Fruit fly (Drosophila melanogaster) whole organism, wandering third instar larva: Measurements from ENCODE around the gene CG17572.

Source experiments
- Abd-B ChIP-seq: fragments of >200 bp; optimal IDR thresholded peaks from 2 replicates; lab custom pipeline; 2017; ENCODE audit warnings: missing biosample characterization, missing genetic modification characterization
- CG32264 ChIP-seq: fragments of 200-800 bp; sonication (Bioruptor generic); optimal IDR thresholded peaks from 2 replicates; lab custom pipeline; 2016; ENCODE audit warnings: missing biosample characterization, missing genetic modification characterization
- CG9705 ChIP-seq: fragments of 200-800 bp; sonication (Bioruptor generic); optimal IDR thresholded peaks from 2 replicates; lab custom pipeline; 2018; ENCODE audit warnings: missing biosample characterization, mild to moderate bottlenecking, missing genetic modification characterization
- CrebA ChIP-seq: fragments of 200-800 bp; sonication (Bioruptor generic); optimal IDR thresholded peaks from 2 replicates; lab custom pipeline; 2016; ENCODE audit warnings: missing biosample characterization, mild to moderate bottlenecking, missing genetic modification characterization, borderline replicate concordance
- Dfd ChIP-seq: fragments of >200 bp; optimal IDR thresholded peaks from 2 replicates; lab custom pipeline; 2017; ENCODE audit warnings: missing biosample characterization, missing genetic modification characterization
- Dif ChIP-seq: fragments of 200-275, 200-300 bp; sonication (Bioruptor generic); optimal IDR thresholded peaks from 2 replicates; lab custom pipeline; 2018; ENCODE audit warnings: missing biosample characterization, missing genetic modification characterization; ENCODE audit not compliant: partially characterized antibody
- GATAd ChIP-seq: sonication (Bioruptor generic); optimal IDR thresholded peaks from 2 replicates; lab custom pipeline; 2016; ENCODE audit warnings: missing biosample characterization, missing genetic modification characterization
- HLH106 ChIP-seq: fragments of 200-800 bp; optimal IDR thresholded peaks from 3 replicates; lab custom pipeline; 2019; ENCODE audit warnings: missing biosample characterization, mild to moderate bottlenecking, missing genetic modification characterization, moderate library complexity
- Hnf4 ChIP-seq: fragments of 200-800 bp; sonication (Bioruptor generic); optimal IDR thresholded peaks from 2 replicates; lab custom pipeline; 2016; ENCODE audit warnings: missing biosample characterization, mild to moderate bottlenecking, missing genetic modification characterization
- Hr78 ChIP-seq: fragments of >200 bp; optimal IDR thresholded peaks from 2 replicates; lab custom pipeline; 2017; ENCODE audit warnings: missing biosample characterization, missing genetic modification characterization
- Mio ChIP-seq: sonication (Bioruptor generic); optimal IDR thresholded peaks from 2 replicates; lab custom pipeline; 2016; ENCODE audit warnings: missing biosample characterization, missing genetic modification characterization
- Myc ChIP-seq: fragments of >200 bp; optimal IDR thresholded peaks from 2 replicates; lab custom pipeline; 2017
- OdsH ChIP-seq: fragments of 200-800 bp; sonication (Bioruptor generic); optimal IDR thresholded peaks from 2 replicates; lab custom pipeline; 2016; ENCODE audit warnings: missing biosample characterization, mild to moderate bottlenecking, missing genetic modification characterization
- Rel ChIP-seq, 2 experiments: fragments of 200-800 bp; sonication (Bioruptor generic) in 1 of 2; optimal IDR thresholded peaks; 2 replicates in 1 of 2; 3 replicates in 1 of 2; lab custom pipeline; 2016 to 2019; ENCODE audit warnings: mild to moderate bottlenecking in 2 of 2, missing biosample characterization in 2 of 2, missing genetic modification characterization in 2 of 2, moderate library complexity in 1 of 2
- Sp1 ChIP-seq: fragments of 200-800 bp; sonication (Bioruptor generic); optimal IDR thresholded peaks from 3 replicates; lab custom pipeline; 2019; ENCODE audit warnings: missing biosample characterization, mild to moderate bottlenecking, missing genetic modification characterization, moderate library complexity
- Vsx2 ChIP-seq: fragments of 200-300, 225-300 bp; sonication (Bioruptor generic); optimal IDR thresholded peaks from 2 replicates; lab custom pipeline; 2018; ENCODE audit warnings: missing biosample characterization, missing genetic modification characterization; ENCODE audit not compliant: partially characterized antibody
- brk ChIP-seq: fragments of 200-800 bp; sonication (Bioruptor generic); optimal IDR thresholded peaks from 2 replicates; lab custom pipeline; 2016; ENCODE audit warnings: missing biosample characterization, mild to moderate bottlenecking, missing genetic modification characterization
- dmrt93B ChIP-seq: fragments of 200-800 bp; sonication (Bioruptor generic); optimal IDR thresholded peaks from 2 replicates; lab custom pipeline; 2018; ENCODE audit warnings: missing biosample characterization, mild to moderate bottlenecking, missing genetic modification characterization
- dsf ChIP-seq: sonication (Bioruptor generic); optimal IDR thresholded peaks from 2 replicates; lab custom pipeline; 2016; ENCODE audit warnings: missing biosample characterization, missing genetic modification characterization, borderline replicate concordance
- foxo ChIP-seq, 2 experiments: fragments of 200-800 bp; sonication (Bioruptor generic); optimal IDR thresholded peaks; 2 replicates in 1 of 2; 3 replicates in 1 of 2; lab custom pipeline; 2016 to 2017; ENCODE audit warnings: missing biosample characterization in 2 of 2, missing genetic modification characterization in 2 of 2
- fru ChIP-seq: fragments of 200-800 bp; sonication (Bioruptor generic); optimal IDR thresholded peaks from 3 replicates; lab custom pipeline; 2016; ENCODE audit warnings: missing biosample characterization, mild to moderate bottlenecking, missing genetic modification characterization
- h ChIP-seq: fragments of 200-800 bp; sonication (Bioruptor generic); optimal IDR thresholded peaks from 3 replicates; lab custom pipeline; 2016; ENCODE audit warnings: missing biosample characterization, mild to moderate bottlenecking, missing genetic modification characterization
- jim ChIP-seq: fragments of 175-275, 200-325 bp; sonication (Bioruptor generic); optimal IDR thresholded peaks from 2 replicates; lab custom pipeline; 2016; ENCODE audit warnings: missing biosample characterization, mild to moderate bottlenecking, missing genetic modification characterization
- lola ChIP-seq: fragments of >200 bp; optimal IDR thresholded peaks from 2 replicates; lab custom pipeline; 2017; ENCODE audit warnings: missing biosample characterization, missing genetic modification characterization
- pan ChIP-seq: fragments of >200 bp; optimal IDR thresholded peaks from 2 replicates; lab custom pipeline; 2017
- psq ChIP-seq: fragments of 200-800 bp; sonication (Bioruptor generic); optimal IDR thresholded peaks from 3 replicates; lab custom pipeline; 2017; ENCODE audit warnings: missing biosample characterization, mild to moderate bottlenecking, missing genetic modification characterization, moderate library complexity
- rgr ChIP-seq: fragments of 200-800 bp; sonication (Bioruptor generic); optimal IDR thresholded peaks from 3 replicates; lab custom pipeline; 2016; ENCODE audit warnings: missing biosample characterization, mild to moderate bottlenecking, missing genetic modification characterization
- sage ChIP-seq: fragments of 200-800 bp; sonication (Bioruptor generic); optimal IDR thresholded peaks from 2 replicates; lab custom pipeline; 2016; ENCODE audit warnings: missing biosample characterization, mild to moderate bottlenecking, missing genetic modification characterization
- sv ChIP-seq: fragments of 200-800 bp; sonication (Bioruptor generic); optimal IDR thresholded peaks from 3 replicates; lab custom pipeline; 2016; ENCODE audit warnings: missing biosample characterization, missing genetic modification characterization
- tai ChIP-seq: sonication (Bioruptor generic); optimal IDR thresholded peaks from 2 replicates; lab custom pipeline; 2016; ENCODE audit warnings: missing biosample characterization, missing genetic modification characterization
- usp ChIP-seq: fragments of >200 bp; optimal IDR thresholded peaks from 2 replicates; lab custom pipeline; 2017; ENCODE audit warnings: missing biosample characterization, missing genetic modification characterization
- woc ChIP-seq: sonication (Bioruptor generic); optimal IDR thresholded peaks from 2 replicates; lab custom pipeline; 2016; ENCODE audit warnings: missing biosample characterization, mild to moderate bottlenecking, missing genetic modification characterization

CG17572 gene

dm6 chr2L:19101744-19102143 lies 27.8 kb upstream of the CG17572 start, which contains the start of the genes CG17344 and CG43731:
CG17344 (plus strand) TSS chr2L:19102044.
CG43731 (plus strand) TSS chr2L:19102044.
- TF ChIP-seq Mio (GFP tag; lab: Kevin White, UChicago) (no peak), CrebA (GFP tag; lab: Kevin White, UChicago) (no peak), foxo (GFP tag; optimal IDR thresholded peaks at IDR 0.05; lab: Kevin White, UChicago) (no peak), sage (no peak), fru (GFP tag; lab: Kevin White, UChicago) (no peak), GATAd (GFP tag; lab: Kevin White, UChicago) (no peak), Dif (GFP tag; lab: Kevin White, UChicago) (no peak), Hnf4 (no peak), tai (GFP tag; lab: Kevin White, UChicago) (no peak), Hr78 (GFP tag; lab: Kevin White, UChicago) (no peak), h (GFP tag; lab: Kevin White, UChicago) (no peak), Myc (no peak), dmrt93B (no peak), Abd-B (GFP tag; lab: Kevin White, UChicago) (no peak), woc (no peak)

dm6 chr2L:19098668-19099067 lies 24.7 kb upstream of the CG17572 start:
- TF ChIP-seq rgr (GFP tag; lab: Kevin White, UChicago): no peak
- no peak for TF ChIP-seq woc
- no peak for TF ChIP-seq tai (GFP tag; lab: Kevin White, UChicago)
- TF ChIP-seq jim (GFP tag; lab: Kevin White, UChicago): no peak
- TF ChIP-seq dmrt93B: no peak
- no peak for TF ChIP-seq dsf (GFP tag; lab: Kevin White, UChicago)
- TF ChIP-seq sage: no peak
- no peak for TF ChIP-seq sv
- no peak for TF ChIP-seq pan (lab: Kevin White, UChicago)
- TF ChIP-seq Dif (GFP tag; lab: Kevin White, UChicago): no peak
- TF ChIP-seq Rel (GFP tag; optimal IDR thresholded peaks at IDR 0.05; lab: Kevin White, UChicago): no peak
- no peak for TF ChIP-seq Rel (tag; optimal IDR thresholded peaks at IDR 0.05; lab: Kevin White, UChicago)
- no peak for TF ChIP-seq Vsx2 (GFP tag; lab: Kevin White, UChicago)
- no peak for TF ChIP-seq CG32264
- no peak for TF ChIP-seq lola

dm6 chr2L:19097374-19097773 lies 23.4 kb upstream of the CG17572 start:
- no peak for TF ChIP-seq pan (lab: Kevin White, UChicago)
- TF ChIP-seq CG9705: no peak
- TF ChIP-seq sv: no peak
- TF ChIP-seq CrebA (GFP tag; lab: Kevin White, UChicago): no peak
- no peak for TF ChIP-seq Mio (GFP tag; lab: Kevin White, UChicago)
- TF ChIP-seq woc: no peak
- no peak for TF ChIP-seq Sp1 (GFP tag; lab: Kevin White, UChicago)
- TF ChIP-seq dsf (GFP tag; lab: Kevin White, UChicago): no peak
- TF ChIP-seq HLH106 (tag; lab: Kevin White, UChicago): no peak
- no peak for TF ChIP-seq Dfd (GFP tag; lab: Kevin White, UChicago)
- no peak for TF ChIP-seq usp (GFP tag; lab: Kevin White, UChicago)
- TF ChIP-seq brk (GFP tag; lab: Kevin White, UChicago): no peak

- TF ChIP-seq dsf (GFP tag; lab: Kevin White, UChicago) (no peak), usp (GFP tag; lab: Kevin White, UChicago) (no peak), foxo (GFP tag; optimal IDR thresholded peaks at IDR 0.05; lab: Kevin White, UChicago) (no peak), woc (no peak)
Measured at dm6 chr2L:19096361-19096760, 22.4 kb upstream of the CG17572 start.

dm6 chr2L:19093868-19094267 lies 19.9 kb upstream of the CG17572 start:
- TF ChIP-seq usp (GFP tag; lab: Kevin White, UChicago) (no peak), psq (GFP tag; lab: Kevin White, UChicago) (no peak), OdsH (GFP tag; lab: Kevin White, UChicago) (no peak), Sp1 (GFP tag; lab: Kevin White, UChicago) (no peak), sage (no peak), HLH106 (tag; lab: Kevin White, UChicago) (no peak), Rel (GFP tag; optimal IDR thresholded peaks at IDR 0.05; lab: Kevin White, UChicago) (no peak), Rel (tag; optimal IDR thresholded peaks at IDR 0.05; lab: Kevin White, UChicago) (no peak), Hnf4 (no peak), woc (no peak), Myc (no peak), tai (GFP tag; lab: Kevin White, UChicago) (no peak), h (GFP tag; lab: Kevin White, UChicago) (no peak), Dif (GFP tag; lab: Kevin White, UChicago) (no peak), pan (lab: Kevin White, UChicago) (no peak), CG32264 (no peak), CG9705 (no peak), fru (GFP tag; lab: Kevin White, UChicago) (no peak), lola (no peak)
